Fruit fly (Drosophila melanogaster) whole organism, adult: ENCODE measurements around the gene CG17549.

Experiments used
- CG12768 ChIP-seq: fragments of 200-800 bp; sonication (Bioruptor generic); optimal IDR thresholded peaks from 2 replicates; lab custom pipeline; 2017; ENCODE audit warnings: missing biosample characterization, missing genetic modification characterization, mild to moderate bottlenecking, moderate library complexity, missing genetic modification reagents
- CG14711 ChIP-seq: fragments of 200-800 bp; sonication (Bioruptor generic); optimal IDR thresholded peaks from 2 replicates; lab custom pipeline; 2018; ENCODE audit warnings: missing biosample characterization, mild to moderate bottlenecking, missing genetic modification characterization, moderate library complexity
- Crg-1 ChIP-seq: fragments of 200-800 bp; sonication (Bioruptor generic); optimal IDR thresholded peaks from 2 replicates; lab custom pipeline; 2016; ENCODE audit warnings: missing biosample characterization, missing genetic modification characterization
- ovo ChIP-seq: fragments of 200-800 bp; sonication (Bioruptor generic); optimal IDR thresholded peaks from 2 replicates; lab custom pipeline; 2016; ENCODE audit warnings: missing biosample characterization, missing genetic modification characterization

dm6 chr2L:19382353-19382752 lies 7.5 kb downstream of the CG17549 start:
- no peak for TF ChIP-seq ovo (GFP tag; lab: Kevin White, UChicago)
- TF ChIP-seq Crg-1 = no peak
- no peak for TF ChIP-seq CG14711
- TF ChIP-seq CG12768 (GFP tag; lab: Kevin White, UChicago) = no peak
